Worm (Caenorhabditis elegans) whole organism, young adult: ENCODE measurements around the gene R10H10.3.
A peak's percentile ranks its signal among the peaks of the same experiment; 100 is the strongest.

ENCODE experiments used
- C17E4.6 ChIP-seq: fragments of 200-800 bp; sonication (Bioruptor generic); IDR thresholded peaks from 2 replicates; pipeline ENCODE4 v1.3.6; 2022; ENCODE audit warnings: missing genetic modification reagents, missing genetic modification characterization, missing compliant biosample characterization
- F22D6.2 ChIP-seq: sonication (generic microtip); optimal IDR thresholded peaks from 2 replicates; lab custom pipeline; 2016; ENCODE audit warnings: mild to moderate bottlenecking, missing genetic modification characterization, missing compliant biosample characterization
- F23B12.7 ChIP-seq: sonication (generic microtip); optimal IDR thresholded peaks from 2 replicates; lab custom pipeline; 2017; ENCODE audit warnings: missing genetic modification characterization, mild to moderate bottlenecking, missing compliant biosample characterization, antibody characterized with exemption, moderate library complexity; ENCODE audit not compliant: insufficient read depth
- F37B4.10 ChIP-seq: fragments of 200-800 bp; sonication (Bioruptor generic); IDR thresholded peaks from 2 replicates; pipeline ENCODE4 v1.3.6; 2022; ENCODE audit warnings: missing genetic modification characterization, missing compliant biosample characterization
- F39B2.1 ChIP-seq: fragments of 200-800 bp; sonication (Bioruptor generic); IDR thresholded peaks from 2 replicates; pipeline ENCODE4 v1.3.6; 2022; ENCODE audit warnings: missing genetic modification reagents, missing genetic modification characterization, missing compliant biosample characterization
- K12H6.12 ChIP-seq: fragments of 200-800 bp; sonication (Bioruptor generic); optimal IDR thresholded peaks from 2 replicates; lab custom pipeline; 2018; ENCODE audit warnings: mild to moderate bottlenecking, missing genetic modification characterization, missing compliant biosample characterization
- Y67H2A.10 ChIP-seq: fragments of 200-800 bp; sonication (Bioruptor generic); conservative IDR thresholded peaks from 2 replicates; pipeline ENCODE4 v1.3.6; 2022; ENCODE audit warnings: missing genetic modification reagents, missing genetic modification characterization, missing compliant biosample characterization
- Y79H2A.3 ChIP-seq: fragments of 200-800 bp; sonication (Bioruptor generic); conservative IDR thresholded peaks from 2 replicates; pipeline ENCODE4 v1.3.6; 2022; ENCODE audit warnings: missing genetic modification reagents, missing genetic modification characterization, missing compliant biosample characterization
- ZK185.1 ChIP-seq: sonication (generic microtip); optimal IDR thresholded peaks from 2 replicates; lab custom pipeline; 2016; ENCODE audit warnings: mild to moderate bottlenecking, missing genetic modification characterization, missing compliant biosample characterization; ENCODE audit not compliant: poor library complexity, severe bottlenecking
- athp-1 ChIP-seq: sonication (generic microtip); optimal IDR thresholded peaks from 2 replicates; lab custom pipeline; 2017; ENCODE audit warnings: mild to moderate bottlenecking, missing genetic modification characterization, missing compliant biosample characterization
- attf-6 ChIP-seq: fragments of 200-800 bp; sonication (Bioruptor generic); IDR thresholded peaks from 2 replicates; pipeline ENCODE4 v1.3.6; 2022; ENCODE audit warnings: missing genetic modification reagents, missing genetic modification characterization, missing compliant biosample characterization
- cebp-1 ChIP-seq, 2 experiments: fragments of 200-800 bp in 1 of 2; sonication (Bioruptor generic) in 1 of 2; sonication (generic microtip) in 1 of 2; IDR thresholded peaks in 1 of 2; optimal IDR thresholded peaks in 1 of 2; 2 replicates each; pipeline versions ENCODE4 v1.3.6 to Lab custom; 2017 to 2022; ENCODE audit warnings: missing compliant biosample characterization in 2 of 2, missing genetic modification characterization in 2 of 2, mild to moderate bottlenecking in 1 of 2, missing genetic modification reagents in 1 of 2, moderate library complexity in 1 of 2
- ceh-91 ChIP-seq: fragments of 200-800 bp; sonication (Bioruptor generic); IDR thresholded peaks from 2 replicates; pipeline ENCODE4 v1.3.6; 2022; ENCODE audit warnings: missing genetic modification reagents, missing genetic modification characterization, missing compliant biosample characterization
- die-1 ChIP-seq: sonication (generic microtip); optimal IDR thresholded peaks from 2 replicates; lab custom pipeline; 2016; ENCODE audit warnings: missing genotype, mild to moderate bottlenecking, missing genetic modification characterization, missing compliant biosample characterization
- dox-1 ChIP-seq: fragments of 200-800 bp; sonication (Bioruptor generic); IDR thresholded peaks from 2 replicates; pipeline ENCODE4 v1.3.6; 2022; ENCODE audit warnings: missing genetic modification reagents, missing genetic modification characterization, missing compliant biosample characterization
- gei-17 ChIP-seq: fragments of 200-800 bp; sonication (Bioruptor generic); optimal IDR thresholded peaks from 2 replicates; lab custom pipeline; 2018; ENCODE audit warnings: mild to moderate bottlenecking, missing genetic modification characterization, missing compliant biosample characterization
- hlh-12 ChIP-seq: sonication (generic microtip); optimal IDR thresholded peaks from 2 replicates; lab custom pipeline; 2016; ENCODE audit warnings: missing genetic modification characterization, missing compliant biosample characterization
- hlh-26 ChIP-seq: fragments of 200-800 bp; sonication (Bioruptor generic); conservative IDR thresholded peaks from 2 replicates; pipeline ENCODE4 v1.3.6; 2022; ENCODE audit warnings: missing genetic modification reagents, missing genetic modification characterization, missing compliant biosample characterization
- hmg-1.2 ChIP-seq: fragments of 200-800 bp; sonication (Bioruptor generic); IDR thresholded peaks from 2 replicates; pipeline ENCODE4 v1.3.6; 2022; ENCODE audit warnings: missing genetic modification reagents, missing genetic modification characterization, missing compliant biosample characterization
- lin-35 ChIP-seq, 3 experiments: fragments of 150-350 bp in 2 of 3; sonication (generic microtip) in 1 of 3; optimal IDR thresholded peaks; 2 replicates each; lab custom pipeline; 2014 to 2018; ENCODE audit warnings: missing biosample characterization in 3 of 3, missing genetic modification characterization in 3 of 3, missing genetic modification reagents in 3 of 3
- lin-40 ChIP-seq: sonication (generic microtip); optimal IDR thresholded peaks from 2 replicates; lab custom pipeline; 2016; ENCODE audit warnings: missing genetic modification characterization, mild to moderate bottlenecking, missing compliant biosample characterization, missing genotype, missing genetic modification reagents
- lin-54 ChIP-seq: fragments of 200-800 bp; sonication (Bioruptor generic); optimal IDR thresholded peaks from 2 replicates; lab custom pipeline; 2018; ENCODE audit warnings: mild to moderate bottlenecking, missing genetic modification characterization, missing compliant biosample characterization
- madf-10 ChIP-seq: sonication (generic microtip); optimal IDR thresholded peaks from 2 replicates; lab custom pipeline; 2016; ENCODE audit warnings: mild to moderate bottlenecking, missing genetic modification characterization, missing compliant biosample characterization
- nfyb-1 ChIP-seq: fragments of 200-800 bp; sonication (Bioruptor generic); IDR thresholded peaks from 2 replicates; pipeline ENCODE4 v1.3.6; 2022; ENCODE audit warnings: missing genetic modification reagents, missing genetic modification characterization, missing compliant biosample characterization
- nhr-80 ChIP-seq: sonication (generic microtip); optimal IDR thresholded peaks from 2 replicates; lab custom pipeline; 2016; ENCODE audit warnings: missing genetic modification characterization, missing compliant biosample characterization
- nhr-90 ChIP-seq: sonication (generic microtip); optimal IDR thresholded peaks from 2 replicates; lab custom pipeline; 2016; ENCODE audit warnings: missing genotype, mild to moderate bottlenecking, missing genetic modification characterization, missing compliant biosample characterization
- pbrm-1 ChIP-seq: fragments of 200-800 bp; sonication (Bioruptor generic); IDR thresholded peaks from 2 replicates; pipeline ENCODE4 v1.3.6; 2022; ENCODE audit warnings: missing genetic modification reagents, missing genetic modification characterization, missing compliant biosample characterization
- pha-4 ChIP-seq: fragments of 150-350 bp; sonication (generic microtip); optimal IDR thresholded peaks from 2 replicates; lab custom pipeline; 2014; ENCODE audit warnings: missing biosample characterization, missing genetic modification reagents, missing genetic modification characterization
- rcor-1 ChIP-seq: fragments of 200-800 bp; sonication (Bioruptor generic); IDR thresholded peaks from 2 replicates; pipeline ENCODE4 v1.3.6; 2022; ENCODE audit warnings: missing genetic modification reagents, missing genetic modification characterization, missing compliant biosample characterization
- sdz-38 ChIP-seq: sonication (generic microtip); optimal IDR thresholded peaks from 2 replicates; lab custom pipeline; 2016; ENCODE audit warnings: missing genotype, missing genetic modification characterization, missing compliant biosample characterization
- snpc-1.1 ChIP-seq: sonication (generic microtip); optimal IDR thresholded peaks from 2 replicates; lab custom pipeline; 2017; ENCODE audit warnings: missing genetic modification characterization, mild to moderate bottlenecking, missing compliant biosample characterization, antibody characterized with exemption, moderate library complexity, missing genotype, missing genetic modification reagents; ENCODE audit not compliant: insufficient read depth
- snpc-4 ChIP-seq, 5 experiments: fragments of 150-350 bp in 1 of 5; sonication (generic microtip) in 4 of 5; optimal IDR thresholded peaks; 2 replicates each; lab custom pipeline; 2014 to 2018; ENCODE audit warnings: missing genetic modification characterization in 5 of 5, missing biosample characterization in 3 of 5, antibody characterized with exemption in 2 of 5, mild to moderate bottlenecking in 2 of 5, missing compliant biosample characterization in 2 of 5, missing genotype in 2 of 5, moderate library complexity in 2 of 5, missing genetic modification reagents in 1 of 5
- somi-1 ChIP-seq: fragments of 200-800 bp; sonication (Bioruptor generic); optimal IDR thresholded peaks from 2 replicates; lab custom pipeline; 2018; ENCODE audit warnings: mild to moderate bottlenecking, missing genetic modification characterization, missing compliant biosample characterization
- tbp1 ChIP-seq: fragments of 200-800 bp; sonication (Bioruptor generic); optimal IDR thresholded peaks from 2 replicates; lab custom pipeline; 2018; ENCODE audit warnings: mild to moderate bottlenecking, missing genetic modification characterization, missing compliant biosample characterization
- tbx-9 ChIP-seq: sonication (generic microtip); optimal IDR thresholded peaks from 2 replicates; lab custom pipeline; 2016; ENCODE audit warnings: borderline replicate concordance, missing genetic modification characterization, inconsistent platforms, missing compliant biosample characterization
- unc-130 ChIP-seq: sonication (generic microtip); optimal IDR thresholded peaks from 2 replicates; lab custom pipeline; 2016; ENCODE audit warnings: missing genetic modification reagents, missing genetic modification characterization, missing compliant biosample characterization
- unc-62 ChIP-seq: fragments of 150-350 bp; optimal IDR thresholded peaks from 2 replicates; lab custom pipeline; 2014; ENCODE audit warnings: missing biosample characterization, missing genetic modification reagents, missing genetic modification characterization
- ztf-28 ChIP-seq: fragments of 200-800 bp; sonication (Bioruptor generic); IDR thresholded peaks from 2 replicates; pipeline ENCODE4 v1.3.6; 2022; ENCODE audit warnings: missing genetic modification reagents, missing genetic modification characterization, missing compliant biosample characterization

R10H10.3 gene

ce11 chrIV:10391827-10392226 lies 3.5 kb downstream of the R10H10.3 start, which contains the start of gene spe-26:
Gene spe-26 (minus strand): TSS chrIV:10391927.
- TF ChIP-seq ztf-28 (GFP tag; lab: Robert Waterston, UW) (no peak), nfyb-1 (GFP tag; lab: Robert Waterston, UW) (no peak), C17E4.6 (GFP tag; lab: Robert Waterston, UW) (no peak), lin-54 (GFP tag; lab: Kevin White, UChicago) (no peak), unc-62 (GFP tag; lab: Kevin White, UChicago) (no peak), madf-10 (tag; lab: Kevin White, UChicago) (no peak), F23B12.7 (no peak), F39B2.1 (GFP tag; lab: Robert Waterston, UW) (no peak)

- TF ChIP-seq F37B4.10 (GFP tag; lab: Robert Waterston, UW) (no peak), nhr-90 (no peak), lin-35 (GFP tag; optimal IDR thresholded peaks at IDR 0.05; lab: Kevin White, UChicago) (no peak), ceh-91 (GFP tag; lab: Robert Waterston, UW) (no peak), Y79H2A.3 (GFP tag; lab: Robert Waterston, UW) (no peak), hlh-12 (no peak), unc-130 (no peak), athp-1 (tag; lab: Kevin White, UChicago) (no peak), nhr-80 (tag; lab: Kevin White, UChicago) (no peak)
Measured at ce11 chrIV:10394858-10395257, 6.6 kb downstream of the R10H10.3 start, which contains the start of gene R10H10.4. Gene R10H10.4 (minus strand): TSS chrIV:10394958.

ce11 chrIV:10396827-10397226 lies 8.5 kb downstream of the R10H10.3 start:
- no peak for TF ChIP-seq hlh-26 (GFP tag; lab: Robert Waterston, UW)
- TF ChIP-seq attf-6 (GFP tag; lab: Robert Waterston, UW), result no peak
- TF ChIP-seq sdz-38 (tag; lab: Kevin White, UChicago), result no peak
- TF ChIP-seq tbp1 (GFP tag; lab: Kevin White, UChicago), result no peak
- no peak for TF ChIP-seq Y79H2A.3 (GFP tag; lab: Robert Waterston, UW)
- TF ChIP-seq K12H6.12 (tag; lab: Kevin White, UChicago), result no peak
- TF ChIP-seq F22D6.2, result no peak
- TF ChIP-seq F37B4.10 (GFP tag; lab: Robert Waterston, UW), result no peak
- no peak for TF ChIP-seq lin-40
- no peak for TF ChIP-seq tbx-9 (tag; lab: Kevin White, UChicago)
- TF ChIP-seq snpc-4 (GFP tag; optimal IDR thresholded peaks at IDR 0.05; lab: Kevin White, UChicago), result no peak
- no peak for TF ChIP-seq snpc-4 (tag; optimal IDR thresholded peaks at IDR 0.05; lab: Kevin White, UChicago)
- no peak for TF ChIP-seq gei-17

ce11 chrIV:10398244-10398643 lies 9.9 kb downstream of the R10H10.3 start:
- TF ChIP-seq dox-1 (GFP tag; lab: Robert Waterston, UW) (no peak), Y67H2A.10 (GFP tag; lab: Robert Waterston, UW) (no peak)

- TF ChIP-seq ztf-28 (GFP tag; lab: Robert Waterston, UW) (no peak), cebp-1 (GFP tag; IDR thresholded peaks at IDR 0.05; lab: Robert Waterston, UW) (no peak), cebp-1 (tag; optimal IDR thresholded peaks at IDR 0.05; lab: Kevin White, UChicago) (peak; percentile 41), ZK185.1 (tag; lab: Kevin White, UChicago) (peak; percentile 10), hmg-1.2 (GFP tag; lab: Robert Waterston, UW) (peak; percentile 59; the same call in 1 of the 2 replicates), K12H6.12 (tag; lab: Kevin White, UChicago) (peak; percentile 76), snpc-1.1 (tag; lab: Kevin White, UChicago) (no peak), Y79H2A.3 (GFP tag; lab: Robert Waterston, UW) (no peak), lin-40 (peak; percentile 54), rcor-1 (GFP tag; lab: Robert Waterston, UW) (0 out of 2 replicates have a peak, but pooled peaks have one; percentile 9), pbrm-1 (peak; percentile 8; the same call in 1 of the 2 replicates), pha-4 (tag; lab: Kevin White, UChicago) (no peak), lin-35 (GFP tag; optimal IDR thresholded peaks at IDR 0.05; lab: Kevin White, UChicago) (peak in 1 of 3 experiments; percentile 70), die-1 (tag; lab: Kevin White, UChicago) (peak; percentile 13), somi-1 (GFP tag; lab: Kevin White, UChicago) (peak; percentile 58)
Measured at ce11 chrIV:10403193-10404058, 15.1 kb downstream of the R10H10.3 start, which contains the start of gene gpa-7. Gene gpa-7 (plus strand): TSS chrIV:10404008.
